Fruit fly (Drosophila melanogaster): ENCODE measurements around the gene CG12289.

dm6 chr3L:11491874-11492268 is 33.6 kb upstream of the CG12289 start:
- no peak for TF ChIP-seq CG1620 (GFP tag; optimal IDR thresholded peaks at IDR 0.05)
- TF ChIP-seq CG5204 (GFP tag; optimal IDR thresholded peaks at IDR 0.05), result no peak

Data from whole organism, adult.